Worm (Caenorhabditis elegans) whole organism, L1 larva: ENCODE measurements around the gene F12A10.1.
"Not testable (repeated sequence)": the region's sequence is repeated elsewhere in the genome, so short reads cannot be mapped to it uniquely, and the experiment has no call there.

Experiments
- elt-3 ChIP-seq, 6 experiments: fragments of 150-350 bp in 1 of 6; sonication (generic microtip); optimal IDR thresholded peaks; 2 replicates each; lab custom pipeline; 2017 to 2018; ENCODE audit warnings: missing biosample characterization in 6 of 6, missing genetic modification characterization in 6 of 6, inconsistent platforms in 1 of 6
- fkh-10 ChIP-seq: sonication (generic microtip); optimal IDR thresholded peaks from 2 replicates; lab custom pipeline; 2017; ENCODE audit warnings: missing biosample characterization, missing genetic modification reagents, missing genetic modification characterization
- nhr-28 ChIP-seq: fragments of 150-350 bp; optimal IDR thresholded peaks from 2 replicates; lab custom pipeline; 2014; ENCODE audit warnings: missing biosample characterization, missing genetic modification characterization

DNA sequence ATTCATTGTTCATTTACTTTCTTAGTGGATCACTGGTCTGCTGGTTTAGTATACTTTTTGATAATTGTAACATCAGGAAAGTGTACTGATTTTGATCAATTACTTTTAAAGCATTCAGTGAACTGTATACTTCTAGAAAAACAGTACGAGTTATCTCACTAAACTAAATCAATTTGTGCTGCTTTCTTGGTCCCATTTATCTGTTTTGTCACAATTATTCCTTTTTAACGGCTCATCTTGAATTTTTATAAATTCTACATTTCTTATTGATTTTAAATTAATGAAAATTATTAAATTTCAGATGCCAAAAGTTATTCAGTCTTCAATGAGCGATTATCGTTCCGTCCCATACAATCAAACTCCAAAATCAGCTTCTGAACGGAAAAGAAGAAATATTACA is 38.6 kb downstream of the F12A10.1 start, which contains the start of gene hlh-25:
- not testable (repeated sequence) for TF ChIP-seq nhr-28 (tag; lab: Kevin White, UChicago); fkh-10 (GFP tag; lab: Kevin White, UChicago); elt-3 (tag; optimal IDR thresholded peaks at IDR 0.05; lab: Kevin White, UChicago)
